Worm (Caenorhabditis elegans): ENCODE data around the gene ufbp-1.
A peak's percentile ranks its signal among the peaks of the same experiment; 100 is the strongest.

Gene ufbp-1

DNA sequence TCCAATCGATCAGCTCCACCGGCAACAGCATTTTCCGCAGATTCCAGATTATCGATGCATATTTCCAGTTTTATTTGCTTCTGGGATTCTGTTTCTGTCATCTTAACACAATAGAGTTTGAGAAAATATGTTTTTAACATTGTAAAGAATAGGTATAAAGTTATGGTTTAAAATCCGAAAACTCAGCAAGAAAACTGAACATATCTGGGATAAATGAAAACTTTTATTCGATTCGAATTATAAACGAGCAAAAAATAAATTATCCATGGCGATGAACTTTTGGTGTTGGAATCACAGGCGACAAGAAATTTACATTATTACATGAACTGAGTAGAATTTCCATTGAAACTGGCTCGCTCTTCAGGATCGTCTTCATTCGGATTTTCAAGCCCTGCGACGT, 39.9 kb downstream of the ufbp-1 start, which contains the start of gene cutc-1:
TSS of gene cutc-1 (minus strand) at position 101 of the 400 bp plus-strand sequence.
- TF ChIP-seq ceh-90 (tag; optimal IDR thresholded peaks at IDR 0.05): no peak
- TF ChIP-seq unc-98 (GFP tag; IDR thresholded peaks at IDR 0.05): no peak
- no peak for TF ChIP-seq lir-3 (tag; optimal IDR thresholded peaks at IDR 0.05; ENCODE audit: poor library complexity)
- TF ChIP-seq fkh-10 (GFP tag; optimal IDR thresholded peaks at IDR 0.05): no peak
- TF ChIP-seq grh-1 (GFP tag; IDR thresholded peaks at IDR 0.05): no peak
- no peak for TF ChIP-seq C34B4.2 (tag; optimal IDR thresholded peaks at IDR 0.05)
- TF ChIP-seq ceh-63 (GFP tag; optimal IDR thresholded peaks at IDR 0.05): no peak
- TF ChIP-seq sox-4 (tag; optimal IDR thresholded peaks at IDR 0.05): no peak

DNA sequence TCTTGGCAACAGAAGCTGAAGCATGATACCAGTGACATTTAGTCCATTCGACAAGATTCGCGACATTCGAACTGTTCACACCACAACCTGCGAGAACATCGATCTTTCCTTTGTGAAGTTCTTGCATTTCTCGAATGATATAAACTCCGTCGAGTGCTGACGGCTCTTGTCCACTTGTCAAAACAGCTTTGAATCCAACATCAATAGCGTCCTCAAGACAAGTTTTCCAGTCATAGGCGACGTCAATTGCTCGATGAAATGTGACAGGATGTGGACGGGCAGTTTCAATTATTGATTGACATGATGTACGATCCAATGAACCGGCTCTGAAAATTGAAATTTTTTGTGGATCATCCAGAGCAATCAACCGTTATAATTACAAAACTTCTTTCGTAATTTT, 40.8 kb downstream of the ufbp-1 start:
- TF ChIP-seq ceh-63 (GFP tag; optimal IDR thresholded peaks at IDR 0.05) (no peak), elt-2 (tag; optimal IDR thresholded peaks at IDR 0.05) (no peak), nhr-77 (tag; optimal IDR thresholded peaks at IDR 0.05) (no peak), snu-23 (GFP tag; optimal IDR thresholded peaks at IDR 0.05) (no peak), tlp-1 (tag; optimal IDR thresholded peaks at IDR 0.05) (no peak), tbx-2 (tag; optimal IDR thresholded peaks at IDR 0.05) (no peak), hpl-2 (GFP tag; optimal IDR thresholded peaks at IDR 0.05) (no peak), unc-30 (tag; optimal IDR thresholded peaks at IDR 0.05) (no peak), lin-35 (GFP tag; optimal IDR thresholded peaks at IDR 0.05) (no peak)

DNA sequence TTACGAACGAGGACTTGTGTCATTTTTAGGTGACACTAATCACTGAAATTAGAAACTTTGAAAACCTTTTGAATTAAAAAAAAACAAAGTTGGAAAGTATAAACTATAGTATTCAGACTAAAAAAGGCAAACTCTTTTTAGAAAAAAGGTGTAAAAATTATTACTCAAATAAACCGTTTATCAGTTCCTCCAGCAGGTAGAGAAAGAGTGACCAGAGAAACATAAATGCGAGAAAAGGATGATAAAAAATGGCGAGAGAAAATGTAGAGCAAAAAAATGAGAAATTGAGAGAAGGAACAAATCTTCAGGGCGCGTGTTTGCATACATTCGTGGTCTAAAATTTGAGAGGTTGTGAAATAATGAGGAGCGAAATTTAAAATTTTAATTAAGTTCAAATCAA, 41.5 kb downstream of the ufbp-1 start, which contains the start of gene lap-1:
TSS of gene lap-1 (minus strand) at position 42 of the 400 bp plus-strand sequence.
- TF ChIP-seq lin-39 (tag; optimal IDR thresholded peaks at IDR 0.05) (no peak), Y116A8C.19 (tag; optimal IDR thresholded peaks at IDR 0.05; ENCODE audit: borderline replicate concordance) (no peak), rnt-1 (tag; optimal IDR thresholded peaks at IDR 0.05) (no peak), mab-9 (GFP tag; IDR thresholded peaks at IDR 0.05) (no peak), grh-1 (GFP tag; IDR thresholded peaks at IDR 0.05) (no peak), unc-98 (GFP tag; IDR thresholded peaks at IDR 0.05) (no peak), lir-3 (tag; optimal IDR thresholded peaks at IDR 0.05; ENCODE audit: poor library complexity) (no peak), tbx-2 (tag; optimal IDR thresholded peaks at IDR 0.05) (no peak), mef-2 (tag; optimal IDR thresholded peaks at IDR 0.05) (no peak), nhr-90 (tag; optimal IDR thresholded peaks at IDR 0.05; ENCODE audit: poor library complexity) (no peak), hlh-17 (GFP tag; optimal IDR thresholded peaks at IDR 0.05; ENCODE audit: borderline replicate concordance) (no peak), nhr-11 (tag; optimal IDR thresholded peaks at IDR 0.05) (no peak)

DNA sequence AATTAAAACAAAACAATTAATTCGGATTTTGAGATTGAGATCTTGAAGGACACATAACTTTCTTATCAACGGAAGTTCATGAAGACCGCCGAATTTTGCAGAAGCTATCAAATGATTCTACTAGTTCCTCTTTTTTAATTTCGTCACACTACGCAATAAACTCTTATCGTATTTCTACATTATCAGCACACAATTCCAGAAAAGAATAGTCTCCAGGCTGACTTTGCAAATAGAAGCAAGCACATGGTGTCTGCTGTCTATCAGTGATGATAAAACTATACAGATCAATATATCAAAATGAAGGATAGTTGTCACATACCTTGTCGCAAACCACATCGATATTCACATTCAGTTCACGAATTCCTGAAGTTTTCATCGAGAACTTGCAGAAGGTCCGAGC, 42.9 kb downstream of the ufbp-1 start:
- no peak for TF ChIP-seq vab-15 (tag; optimal IDR thresholded peaks at IDR 0.05)
- TF ChIP-seq pqm-1 (tag; optimal IDR thresholded peaks at IDR 0.05): peak; percentile 97
- no peak for TF ChIP-seq nhr-28 (tag; optimal IDR thresholded peaks at IDR 0.05)
- TF ChIP-seq fos-1 (tag; optimal IDR thresholded peaks at IDR 0.05): no peak
- no peak for TF ChIP-seq lin-15B (tag; optimal IDR thresholded peaks at IDR 0.05)
- peak; percentile 26 for TF ChIP-seq nhr-20 (tag; optimal IDR thresholded peaks at IDR 0.05)
- TF ChIP-seq ets-5 (GFP tag; IDR thresholded peaks at IDR 0.05): no peak
- TF ChIP-seq unc-98 (GFP tag; IDR thresholded peaks at IDR 0.05): no peak
- no peak for TF ChIP-seq C34B4.2 (tag; optimal IDR thresholded peaks at IDR 0.05)
- TF ChIP-seq nhr-237 (tag; optimal IDR thresholded peaks at IDR 0.05): no peak
- no peak for TF ChIP-seq lin-13 (GFP tag; optimal IDR thresholded peaks at IDR 0.05)
- no peak for TF ChIP-seq ceh-82 (tag; optimal IDR thresholded peaks at IDR 0.05)
- TF ChIP-seq blmp-1 (tag; optimal IDR thresholded peaks at IDR 0.05): no peak
- no peak for TF ChIP-seq nhr-84 (tag; optimal IDR thresholded peaks at IDR 0.05)
- TF ChIP-seq efl-1 (optimal IDR thresholded peaks at IDR 0.05): no peak
- peak in 1 of 2 experiments; percentile 78 for TF ChIP-seq efl-1 (GFP tag; optimal IDR thresholded peaks at IDR 0.05 in 1 of 2)
- no peak for TF ChIP-seq alr-1 (tag; optimal IDR thresholded peaks at IDR 0.05; ENCODE audit: borderline replicate concordance)
- TF ChIP-seq nhr-19 (GFP tag; conservative IDR thresholded peaks at IDR 0.05): no peak
- TF ChIP-seq ceh-90 (tag; optimal IDR thresholded peaks at IDR 0.05): no peak
- no peak for TF ChIP-seq irx-1 (tag; optimal IDR thresholded peaks at IDR 0.05)
- TF ChIP-seq ceh-8 (GFP tag; optimal IDR thresholded peaks at IDR 0.05): no peak
- no peak for TF ChIP-seq fkh-4 (tag; optimal IDR thresholded peaks at IDR 0.05; ENCODE audit: borderline replicate concordance)
- TF ChIP-seq snu-23 (GFP tag; optimal IDR thresholded peaks at IDR 0.05): no peak
- peak; percentile 97 for TF ChIP-seq elt-2 (tag; optimal IDR thresholded peaks at IDR 0.05)
- TF ChIP-seq ces-1 (GFP tag; optimal IDR thresholded peaks at IDR 0.05): no peak
- no peak for TF ChIP-seq Y116A8C.19 (tag; optimal IDR thresholded peaks at IDR 0.05; ENCODE audit: borderline replicate concordance)
- TF ChIP-seq nhr-76 (tag; optimal IDR thresholded peaks at IDR 0.05): no peak
- TF ChIP-seq sup-37 (GFP tag; optimal IDR thresholded peaks at IDR 0.05): no peak
- TF ChIP-seq mep-1 (tag; optimal IDR thresholded peaks at IDR 0.05): no peak
